Fruit fly (Drosophila melanogaster) S2 (cell line): ENCODE data around the gene mTTF.

Source experiments
- CG8478 ChIP-seq: fragments of >200 bp; optimal IDR thresholded peaks from 2 replicates; lab custom pipeline; 2018
- CTCF ChIP-seq, 2 experiments: fragments of >200 bp; optimal IDR thresholded peaks; 2 replicates each; lab custom pipeline; 2018

DNA sequence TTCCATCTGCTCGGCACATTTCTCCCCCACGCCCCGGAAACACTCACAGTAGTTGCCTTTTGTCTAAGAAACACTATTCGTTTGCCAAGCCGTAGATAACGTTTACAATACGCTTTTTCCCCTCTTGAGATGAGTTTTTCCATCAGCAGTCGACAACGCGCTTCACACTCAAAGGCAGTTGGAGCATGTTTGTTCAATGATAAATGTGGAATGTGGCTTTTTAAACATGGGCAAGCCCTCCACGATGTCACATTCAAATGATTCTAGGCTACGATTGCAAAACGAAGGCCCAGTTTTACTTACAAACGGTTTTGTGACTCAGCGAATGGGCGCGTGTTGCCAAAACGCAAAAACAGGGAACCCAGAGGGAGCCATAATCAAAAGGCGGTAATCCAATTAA, 46.1 kb downstream of the mTTF start:
- no peak for TF ChIP-seq CTCF (optimal IDR thresholded peaks at IDR 0.05; lab: Kevin White, UChicago)
- no peak for TF ChIP-seq CG8478 (lab: Kevin White, UChicago)
